Worm (Caenorhabditis elegans): ENCODE data around the gene rbm-22.
A peak's percentile ranks its signal among the peaks of the same experiment; 100 is the strongest.

The rbm-22 gene

ce11 chrIV:10858300-10859016, 2.7 kb upstream of the rbm-22 start, which contains the start of the genes T11G6.2 and hars-1 (continued):
- TF ChIP-seq B0035.1 (tag; optimal IDR thresholded peaks at IDR 0.05) (no peak), Y53F4B.3 (GFP tag; IDR thresholded peaks at IDR 0.05) (no peak), efl-1 (GFP tag; optimal IDR thresholded peaks at IDR 0.05) (peak; percentile 49), lin-26 (GFP tag; IDR thresholded peaks at IDR 0.05) (no peak), dpff-1 (tag; optimal IDR thresholded peaks at IDR 0.05) (no peak), lin-54 (GFP tag; optimal IDR thresholded peaks at IDR 0.05) (no peak), F22D6.2 (tag; optimal IDR thresholded peaks at IDR 0.05) (no peak), lin-35 (GFP tag; optimal IDR thresholded peaks at IDR 0.05) (no peak), Y53G8AR.9 (GFP tag; conservative IDR thresholded peaks at IDR 0.05) (no peak), madf-8 (GFP tag; conservative IDR thresholded peaks at IDR 0.05) (peak; percentile 97), nfya-2 (GFP tag; IDR thresholded peaks at IDR 0.05) (no peak), lsl-1 (GFP tag; optimal IDR thresholded peaks at IDR 0.05) (peak; percentile 87), nhr-90 (tag; optimal IDR thresholded peaks at IDR 0.05) (no peak), let-607 (tag; optimal IDR thresholded peaks at IDR 0.05) (peak; percentile 35 to 78), F33H1.4 (GFP tag; IDR thresholded peaks at IDR 0.05) (peak; percentile 89), ceh-100 (GFP tag; IDR thresholded peaks at IDR 0.05) (no peak)

- TF ChIP-seq F39B2.1 (GFP tag; IDR thresholded peaks at IDR 0.05): no peak
- no peak for TF ChIP-seq attf-6 (GFP tag; IDR thresholded peaks at IDR 0.05)
- TF ChIP-seq lsy-27 (tag; optimal IDR thresholded peaks at IDR 0.05; ENCODE audit: borderline replicate concordance, insufficient read depth): no peak
- no peak for TF ChIP-seq Y53F4B.3 (GFP tag; IDR thresholded peaks at IDR 0.05)
- no peak for TF ChIP-seq ama-1 (optimal IDR thresholded peaks at IDR 0.05)
- TF ChIP-seq ama-1 (GFP tag; optimal IDR thresholded peaks at IDR 0.05): no peak
- no peak for TF ChIP-seq tlf-1 (GFP tag; optimal IDR thresholded peaks at IDR 0.05)
- no peak for TF ChIP-seq ZK185.1 (tag; optimal IDR thresholded peaks at IDR 0.05; ENCODE audit: poor library complexity, severe bottlenecking)
- TF ChIP-seq B0336.3 (GFP tag; IDR thresholded peaks at IDR 0.05): no peak
- TF ChIP-seq nfya-1 (tag; optimal IDR thresholded peaks at IDR 0.05; ENCODE audit: borderline replicate concordance, insufficient read depth): no peak
- TF ChIP-seq lir-1 (GFP tag; conservative IDR thresholded peaks at IDR 0.05): no peak
- no peak for TF ChIP-seq ceh-58 (GFP tag; IDR thresholded peaks at IDR 0.05)
- TF ChIP-seq unc-130 (GFP tag; optimal IDR thresholded peaks at IDR 0.05): no peak
- TF ChIP-seq nhr-80 (tag; optimal IDR thresholded peaks at IDR 0.05): no peak
- TF ChIP-seq ztf-28 (GFP tag; IDR thresholded peaks at IDR 0.05): no peak
- no peak for TF ChIP-seq F55B11.4 (tag; optimal IDR thresholded peaks at IDR 0.05; ENCODE audit: borderline replicate concordance, insufficient read depth)
- TF ChIP-seq hrde-1 (tag; optimal IDR thresholded peaks at IDR 0.05; ENCODE audit: borderline replicate concordance): no peak
These were observed 2.8 kb downstream of the rbm-22 start, which contains the start of gene nish-1 for ce11 chrIV:10864031-10864430. Gene nish-1, plus strand, starts transcription at chrIV:10864331.

ce11 chrIV:10867370-10868146, 6.4 kb downstream of the rbm-22 start:
- no peak for TF ChIP-seq bed-2 (GFP tag; IDR thresholded peaks at IDR 0.05)
- no peak for TF ChIP-seq xnd-1 (tag; optimal IDR thresholded peaks at IDR 0.05)
- TF ChIP-seq hlh-12 (tag; optimal IDR thresholded peaks at IDR 0.05): no peak
- TF ChIP-seq attf-5 (GFP tag; optimal IDR thresholded peaks at IDR 0.05): no peak
- TF ChIP-seq efl-1 (GFP tag; optimal IDR thresholded peaks at IDR 0.05): no peak
- no peak for TF ChIP-seq rpc-1 (optimal IDR thresholded peaks at IDR 0.05)
- TF ChIP-seq rpc-1 (tag; optimal IDR thresholded peaks at IDR 0.05): no peak
- no peak for TF ChIP-seq tbp1 (GFP tag; optimal IDR thresholded peaks at IDR 0.05)
- no peak for TF ChIP-seq T07F8.4 (tag; optimal IDR thresholded peaks at IDR 0.05)
- TF ChIP-seq sdz-38 (tag; optimal IDR thresholded peaks at IDR 0.05): no peak
- TF ChIP-seq lin-54 (GFP tag; optimal IDR thresholded peaks at IDR 0.05): no peak
- TF ChIP-seq unc-130 (GFP tag; optimal IDR thresholded peaks at IDR 0.05): no peak
- no peak for TF ChIP-seq snpc-3.4 (tag; optimal IDR thresholded peaks at IDR 0.05)
- TF ChIP-seq hlh-26 (GFP tag; conservative IDR thresholded peaks at IDR 0.05): no peak
- TF ChIP-seq dpff-1 (tag; optimal IDR thresholded peaks at IDR 0.05): no peak
- TF ChIP-seq hrde-1 (tag; optimal IDR thresholded peaks at IDR 0.05; ENCODE audit: borderline replicate concordance): no peak
- TF ChIP-seq K11D2.4 (GFP tag; IDR thresholded peaks at IDR 0.05): no peak

Data from whole organism, young adult.